Fruit fly (Drosophila melanogaster) whole organism: ENCODE data around the gene Ser12.

ENCODE experiments used
- CG8478 ChIP-seq: fragments of >200 bp; optimal IDR thresholded peaks from 2 replicates; lab custom pipeline; 2018; ENCODE audit warnings: inconsistent platforms
- Dll ChIP-seq: fragments of >200 bp; optimal IDR thresholded peaks from 2 replicates; lab custom pipeline; 2017
- pan ChIP-seq: fragments of >200 bp; optimal IDR thresholded peaks from 2 replicates; lab custom pipeline; 2017
- psq ChIP-seq: fragments of >200 bp; optimal IDR thresholded peaks from 2 replicates; lab custom pipeline; 2017
- usp ChIP-seq: fragments of >200 bp; optimal IDR thresholded peaks from 2 replicates; lab custom pipeline; 2017; ENCODE audit warnings: missing biosample characterization, missing genetic modification characterization, mixed read lengths

DNA sequence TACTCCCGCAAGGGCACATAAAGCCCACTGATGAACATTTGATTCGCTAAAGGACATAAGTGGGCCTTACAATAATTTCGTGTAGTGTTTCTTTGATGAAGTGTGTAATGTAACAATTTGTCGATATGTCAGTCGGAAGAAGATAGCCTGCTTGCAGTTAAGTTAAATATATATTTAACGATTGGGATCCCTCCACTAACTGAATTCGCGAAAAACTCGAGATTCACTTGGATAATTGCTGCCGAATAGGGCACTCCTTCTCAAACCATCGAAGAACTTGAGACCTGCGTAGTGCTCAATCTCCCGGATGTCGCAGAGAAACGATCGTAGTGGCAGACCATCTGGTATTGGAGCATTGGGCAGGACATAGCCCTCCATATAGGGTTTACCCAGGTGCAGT is 12.9 kb downstream of the Ser12 start, which contains the start of gene Tengl3:
- TF ChIP-seq pan (lab: Kevin White, UChicago) (no peak), usp (GFP tag; lab: Kevin White, UChicago) (no peak), CG8478 (lab: Kevin White, UChicago) (no peak), Dll (lab: Kevin White, UChicago) (no peak), psq (no peak)
